Worm (Caenorhabditis elegans): Measurements from ENCODE around the gene fbxa-15.

- TF ChIP-seq ama-1 (optimal IDR thresholded peaks at IDR 0.05) (no peak), F13C5.2 (tag; optimal IDR thresholded peaks at IDR 0.05) (no peak), pes-1 (GFP tag; IDR thresholded peaks at IDR 0.05) (no peak), hmg-4 (GFP tag; optimal IDR thresholded peaks at IDR 0.05) (no peak), flt-1 (GFP tag; IDR thresholded peaks at IDR 0.05) (no peak), aly-1 (tag; optimal IDR thresholded peaks at IDR 0.05) (no peak), ets-7 (tag; optimal IDR thresholded peaks at IDR 0.05) (no peak), tra-4 (tag; optimal IDR thresholded peaks at IDR 0.05) (no peak), hnd-1 (tag; optimal IDR thresholded peaks at IDR 0.05) (no peak), hmbx-1 (tag; optimal IDR thresholded peaks at IDR 0.05) (no peak), ceh-13 (GFP tag; optimal IDR thresholded peaks at IDR 0.05) (no peak), tbx-37 (GFP tag; conservative IDR thresholded peaks at IDR 0.05) (no peak), B0310.2 (tag; optimal IDR thresholded peaks at IDR 0.05) (no peak)
Observed at ce11 chrIII:1288473-1289056, 32.9 kb downstream of the fbxa-15 start, which contains the start of gene fbxa-50.
